Worm (Caenorhabditis elegans) whole organism, late embryonic: ENCODE measurements around the gene lido-12.

Experiments used
- C38D4.7 ChIP-seq: fragments of 200-800 bp; sonication (Bioruptor generic); optimal IDR thresholded peaks from 2 replicates; lab custom pipeline; 2018; ENCODE audit warnings: mild to moderate bottlenecking, missing genetic modification characterization, moderate library complexity, missing compliant biosample characterization
- K09A11.1 ChIP-seq: sonication (generic microtip); optimal IDR thresholded peaks from 2 replicates; lab custom pipeline; 2017; ENCODE audit warnings: antibody characterized with exemption, mild to moderate bottlenecking, missing genetic modification characterization, missing compliant biosample characterization; ENCODE audit not compliant: insufficient read depth
- Y22D7AL.16 ChIP-seq: sonication (generic microtip); optimal IDR thresholded peaks from 2 replicates; lab custom pipeline; 2016; ENCODE audit warnings: missing genetic modification characterization, missing compliant biosample characterization
- ahr-1 ChIP-seq: sonication (generic microtip); optimal IDR thresholded peaks from 2 replicates; lab custom pipeline; 2016; ENCODE audit warnings: missing genetic modification characterization, missing compliant biosample characterization
- ama-1 ChIP-seq: fragments of 150-350 bp; optimal IDR thresholded peaks from 2 replicates; lab custom pipeline; 2014
- ceh-18 ChIP-seq: sonication (generic microtip); optimal IDR thresholded peaks from 2 replicates; lab custom pipeline; 2016; ENCODE audit warnings: missing genetic modification characterization, missing compliant biosample characterization
- ceh-2 ChIP-seq: sonication (generic microtip); optimal IDR thresholded peaks from 2 replicates; lab custom pipeline; 2016; ENCODE audit warnings: missing genotype, missing genetic modification characterization, missing compliant biosample characterization
- ceh-22 ChIP-seq: sonication (generic microtip); optimal IDR thresholded peaks from 2 replicates; lab custom pipeline; 2017; ENCODE audit warnings: missing biosample characterization, missing genetic modification characterization
- ceh-24 ChIP-seq: sonication (generic microtip); optimal IDR thresholded peaks from 2 replicates; lab custom pipeline; 2016; ENCODE audit warnings: mild to moderate bottlenecking, missing genetic modification characterization, missing compliant biosample characterization
- ceh-31 ChIP-seq: sonication (generic microtip); optimal IDR thresholded peaks from 2 replicates; lab custom pipeline; 2016; ENCODE audit warnings: missing genetic modification characterization, missing compliant biosample characterization
- ceh-34 ChIP-seq: sonication (generic microtip); optimal IDR thresholded peaks from 2 replicates; lab custom pipeline; 2016; ENCODE audit warnings: mild to moderate bottlenecking, missing genetic modification characterization, missing compliant biosample characterization
- dmd-4 ChIP-seq: sonication (generic microtip); optimal IDR thresholded peaks from 2 replicates; lab custom pipeline; 2016; ENCODE audit warnings: borderline replicate concordance, missing genetic modification characterization, missing compliant biosample characterization
- dve-1 ChIP-seq: sonication (generic microtip); optimal IDR thresholded peaks from 2 replicates; lab custom pipeline; 2017; ENCODE audit warnings: antibody characterized with exemption, mild to moderate bottlenecking, missing genetic modification characterization, missing compliant biosample characterization
- eyg-1 ChIP-seq: sonication (generic microtip); optimal IDR thresholded peaks from 2 replicates; lab custom pipeline; 2016; ENCODE audit warnings: missing genotype, missing genetic modification characterization, missing compliant biosample characterization
- fax-1 ChIP-seq: sonication (generic microtip); optimal IDR thresholded peaks from 2 replicates; lab custom pipeline; 2016; ENCODE audit warnings: missing genotype, missing genetic modification characterization, missing compliant biosample characterization
- fkh-10 ChIP-seq: fragments of 150-350 bp; optimal IDR thresholded peaks from 2 replicates; lab custom pipeline; 2014; ENCODE audit warnings: missing biosample characterization, missing genetic modification reagents, missing genetic modification characterization
- fkh-6 ChIP-seq: sonication (generic microtip); optimal IDR thresholded peaks from 2 replicates; lab custom pipeline; 2016; ENCODE audit warnings: missing genetic modification characterization, missing compliant biosample characterization
- hlh-13 ChIP-seq: fragments of 200-800 bp; sonication (Bioruptor generic); optimal IDR thresholded peaks from 2 replicates; lab custom pipeline; 2018; ENCODE audit warnings: mild to moderate bottlenecking, missing genetic modification characterization, missing compliant biosample characterization
- hlh-30 ChIP-seq: sonication (generic microtip); optimal IDR thresholded peaks from 2 replicates; lab custom pipeline; 2017; ENCODE audit warnings: antibody characterized with exemption, missing genetic modification characterization, missing compliant biosample characterization; ENCODE audit not compliant: insufficient read depth
- hlh-6 ChIP-seq: sonication (generic microtip); optimal IDR thresholded peaks from 2 replicates; lab custom pipeline; 2016; ENCODE audit warnings: missing genotype, missing genetic modification characterization, missing compliant biosample characterization
- hlh-8 ChIP-seq: sonication (generic microtip); optimal IDR thresholded peaks from 2 replicates; lab custom pipeline; 2016; ENCODE audit warnings: missing genotype, missing genetic modification characterization, missing compliant biosample characterization
- lim-6 ChIP-seq: sonication (generic microtip); optimal IDR thresholded peaks from 2 replicates; lab custom pipeline; 2016; ENCODE audit warnings: missing genetic modification characterization, missing compliant biosample characterization
- mec-3 ChIP-seq: sonication (generic microtip); optimal IDR thresholded peaks from 2 replicates; lab custom pipeline; 2016; ENCODE audit warnings: borderline replicate concordance, missing genetic modification characterization, missing compliant biosample characterization
- nfya-1 ChIP-seq: sonication (generic microtip); optimal IDR thresholded peaks from 2 replicates; lab custom pipeline; 2017; ENCODE audit warnings: missing genetic modification characterization, mild to moderate bottlenecking, missing compliant biosample characterization, antibody characterized with exemption, moderate library complexity
- nhr-11 ChIP-seq: fragments of 150-350 bp; optimal IDR thresholded peaks from 2 replicates; lab custom pipeline; 2014; ENCODE audit warnings: missing biosample characterization, missing genetic modification characterization
- pag-3 ChIP-seq: sonication (generic microtip); optimal IDR thresholded peaks from 2 replicates; lab custom pipeline; 2016; ENCODE audit warnings: missing compliant biosample characterization, missing genetic modification characterization, borderline replicate concordance
- pat-9 ChIP-seq: fragments of 200-800 bp; sonication (Bioruptor generic); optimal IDR thresholded peaks from 2 replicates; lab custom pipeline; 2018; ENCODE audit warnings: mild to moderate bottlenecking, missing genetic modification characterization, moderate library complexity, missing compliant biosample characterization
- pax-1 ChIP-seq: fragments of 150-350 bp; optimal IDR thresholded peaks from 2 replicates; lab custom pipeline; 2014; ENCODE audit warnings: missing biosample characterization, missing genetic modification characterization
- pha-4 ChIP-seq: fragments of 150-350 bp; optimal IDR thresholded peaks from 2 replicates; lab custom pipeline; 2018; ENCODE audit warnings: missing biosample characterization, missing genetic modification reagents, missing genetic modification characterization
- pqm-1 ChIP-seq: sonication (generic microtip); optimal IDR thresholded peaks from 2 replicates; lab custom pipeline; 2016; ENCODE audit warnings: missing genetic modification characterization, missing compliant biosample characterization
- ref-2 ChIP-seq: sonication (generic microtip); optimal IDR thresholded peaks from 2 replicates; lab custom pipeline; 2016; ENCODE audit warnings: missing genetic modification characterization, missing compliant biosample characterization
- rnt-1 ChIP-seq: sonication (generic microtip); optimal IDR thresholded peaks from 2 replicates; lab custom pipeline; 2016; ENCODE audit warnings: missing genetic modification characterization, missing compliant biosample characterization
- sox-2 ChIP-seq: fragments of 200-800 bp; sonication (Bioruptor generic); IDR thresholded peaks from 2 replicates; pipeline ENCODE4 v1.3.6; 2022; ENCODE audit warnings: missing genetic modification reagents, missing genetic modification characterization, missing compliant biosample characterization
- tbx-2 ChIP-seq: sonication (generic microtip); optimal IDR thresholded peaks from 2 replicates; lab custom pipeline; 2016; ENCODE audit warnings: missing genetic modification characterization, missing compliant biosample characterization
- unc-3 ChIP-seq, 2 experiments: fragments of 200-800 bp in 1 of 2; sonication (Bioruptor generic) in 1 of 2; sonication (generic microtip) in 1 of 2; conservative IDR thresholded peaks in 1 of 2; optimal IDR thresholded peaks in 1 of 2; 2 replicates each; pipeline versions ENCODE4 v1.3.6 to Lab custom; 2016 to 2022; ENCODE audit warnings: missing compliant biosample characterization in 2 of 2, missing genetic modification characterization in 2 of 2, missing genetic modification reagents in 1 of 2
- unc-55 ChIP-seq: sonication (generic microtip); optimal IDR thresholded peaks from 2 replicates; lab custom pipeline; 2017; ENCODE audit warnings: missing biosample characterization, missing genetic modification reagents, missing genetic modification characterization
- ztf-16 ChIP-seq: sonication (generic microtip); optimal IDR thresholded peaks from 2 replicates; lab custom pipeline; 2017; ENCODE audit warnings: missing genetic modification characterization, missing compliant biosample characterization

Gene lido-12

ce11 chrII:2985446-2985845 is 20.2 kb upstream of the lido-12 start:
- TF ChIP-seq hlh-6 (peak; percentile 40), pag-3 (no peak), Y22D7AL.16 (no peak), pat-9 (no peak), ceh-2 (tag; lab: Kevin White, UChicago) (no peak), ama-1 (no peak)

- TF ChIP-seq hlh-13 (GFP tag; lab: Kevin White, UChicago): no peak
- no peak for TF ChIP-seq fkh-10
- no peak for TF ChIP-seq C38D4.7 (GFP tag; lab: Kevin White, UChicago)
- no peak for TF ChIP-seq ceh-22 (tag; lab: Kevin White, UChicago)
- no peak for TF ChIP-seq ama-1
- no peak for TF ChIP-seq pag-3
- TF ChIP-seq lim-6 (tag; lab: Kevin White, UChicago): no peak
- no peak for TF ChIP-seq ztf-16 (tag; lab: Kevin White, UChicago)
- TF ChIP-seq, all 69 proteins: peak for 0
Measured at ce11 chrII:2985935-2986498, 19.6 kb upstream of the lido-12 start.

ce11 chrII:2987122-2987556 is 18.5 kb upstream of the lido-12 start:
- TF ChIP-seq unc-55 (GFP tag; lab: Kevin White, UChicago) (no peak), mec-3 (no peak), K09A11.1 (tag; lab: Kevin White, UChicago) (no peak), hlh-30 (tag; lab: Kevin White, UChicago) (no peak), dmd-4 (tag; lab: Kevin White, UChicago) (no peak), ztf-16 (tag; lab: Kevin White, UChicago) (no peak), fkh-6 (tag; lab: Kevin White, UChicago) (no peak), sox-2 (GFP tag; lab: Robert Waterston, UW) (no peak), dve-1 (no peak), eyg-1 (tag; lab: Kevin White, UChicago) (no peak), ahr-1 (no peak), fax-1 (tag; lab: Kevin White, UChicago) (no peak), fkh-10 (no peak), pha-4 (no peak), pqm-1 (tag; lab: Kevin White, UChicago) (no peak), nhr-11 (no peak)

ce11 chrII:2987854-2988350 is 17.7 kb upstream of the lido-12 start, which contains the start of gene lido-7:
Gene lido-7, plus strand, starts transcription at chrII:2988300.
- TF ChIP-seq tbx-2 (tag; lab: Kevin White, UChicago): peak; percentile 49
- TF ChIP-seq ceh-24: no peak
- TF ChIP-seq rnt-1 (tag; lab: Kevin White, UChicago): peak; percentile 24
- no peak for TF ChIP-seq pax-1
- TF ChIP-seq pqm-1 (tag; lab: Kevin White, UChicago): no peak
- TF ChIP-seq hlh-30 (tag; lab: Kevin White, UChicago): peak; percentile 36
- TF ChIP-seq nfya-1 (tag; lab: Kevin White, UChicago): peak; percentile 60
- TF ChIP-seq ref-2 (tag; lab: Kevin White, UChicago): peak; percentile 31
- peak; percentile 50 for TF ChIP-seq ceh-31 (tag; lab: Kevin White, UChicago)
- TF ChIP-seq ceh-18: peak; percentile 2
- TF ChIP-seq ceh-34 (tag; lab: Kevin White, UChicago): peak; percentile 50
- TF ChIP-seq unc-55 (GFP tag; lab: Kevin White, UChicago): peak; percentile 29
- TF ChIP-seq hlh-8 (tag; lab: Kevin White, UChicago): peak; percentile 14
- TF ChIP-seq unc-3 (GFP tag; conservative IDR thresholded peaks at IDR 0.05; lab: Robert Waterston, UW): 0 out of 2 replicates have a peak, but pooled peaks have one; percentile 19
- no peak for TF ChIP-seq unc-3 (tag; optimal IDR thresholded peaks at IDR 0.05; lab: Kevin White, UChicago)
